Worm (Caenorhabditis elegans) whole organism, late embryonic: ENCODE results near the gene acp-3.

ENCODE experiments used
- ceh-19 ChIP-seq: fragments of 200-800 bp; sonication (Bioruptor generic); optimal IDR thresholded peaks from 2 replicates; lab custom pipeline; 2018; ENCODE audit warnings: mild to moderate bottlenecking, missing genetic modification characterization, missing compliant biosample characterization
- ceh-24 ChIP-seq: sonication (generic microtip); optimal IDR thresholded peaks from 2 replicates; lab custom pipeline; 2016; ENCODE audit warnings: mild to moderate bottlenecking, missing genetic modification characterization, missing compliant biosample characterization
- ceh-30 ChIP-seq: fragments of 150-350 bp; optimal IDR thresholded peaks from 2 replicates; lab custom pipeline; 2014; ENCODE audit warnings: missing biosample characterization, missing genetic modification characterization
- ceh-31 ChIP-seq: sonication (generic microtip); optimal IDR thresholded peaks from 2 replicates; lab custom pipeline; 2016; ENCODE audit warnings: missing genetic modification characterization, missing compliant biosample characterization
- ceh-48 ChIP-seq: sonication (generic microtip); optimal IDR thresholded peaks from 2 replicates; lab custom pipeline; 2016; ENCODE audit warnings: missing genetic modification characterization, inconsistent platforms, missing compliant biosample characterization
- che-1 ChIP-seq: sonication (generic microtip); optimal IDR thresholded peaks from 2 replicates; lab custom pipeline; 2016; ENCODE audit warnings: mild to moderate bottlenecking, missing genetic modification characterization, missing compliant biosample characterization
- elt-2 ChIP-seq: sonication (generic microtip); optimal IDR thresholded peaks from 2 replicates; lab custom pipeline; 2016; ENCODE audit warnings: missing genetic modification reagents, missing genetic modification characterization, missing compliant biosample characterization
- nfya-1 ChIP-seq: sonication (generic microtip); optimal IDR thresholded peaks from 2 replicates; lab custom pipeline; 2017; ENCODE audit warnings: missing genetic modification characterization, mild to moderate bottlenecking, missing compliant biosample characterization, antibody characterized with exemption, moderate library complexity
- pax-1 ChIP-seq: fragments of 150-350 bp; optimal IDR thresholded peaks from 2 replicates; lab custom pipeline; 2014; ENCODE audit warnings: missing biosample characterization, missing genetic modification characterization
- tbx-2 ChIP-seq: sonication (generic microtip); optimal IDR thresholded peaks from 2 replicates; lab custom pipeline; 2016; ENCODE audit warnings: missing genetic modification characterization, missing compliant biosample characterization

ce11 chrII:8431954-8432353 lies 5.0 kb downstream of the acp-3 start, which contains the start of gene acp-2:
- TF ChIP-seq ceh-48 (tag; lab: Kevin White, UChicago) = no peak
- no peak for TF ChIP-seq nfya-1
- no peak for TF ChIP-seq ceh-30
- no peak for TF ChIP-seq ceh-19 (GFP tag; lab: Kevin White, UChicago)
- no peak for TF ChIP-seq pax-1
- TF ChIP-seq tbx-2 (tag; lab: Kevin White, UChicago) = no peak
- no peak for TF ChIP-seq elt-2 (tag; lab: Kevin White, UChicago)
- TF ChIP-seq che-1 = no peak
- no peak for TF ChIP-seq ceh-31 (tag; lab: Kevin White, UChicago)
- TF ChIP-seq ceh-24 = no peak
